Fruit fly (Drosophila melanogaster) whole organism, prepupa: ENCODE results near the gene CG12057.

Experiments used
- CG10669 ChIP-seq: fragments of 200-800 bp; sonication (Bioruptor generic); optimal IDR thresholded peaks from 3 replicates; lab custom pipeline; 2018; ENCODE audit warnings: missing biosample characterization, mild to moderate bottlenecking, missing genetic modification characterization, moderate library complexity
- CG11762 ChIP-seq: fragments of 200-800 bp; sonication (Bioruptor generic); optimal IDR thresholded peaks from 3 replicates; lab custom pipeline; 2016; ENCODE audit warnings: missing biosample characterization, missing genetic modification characterization; ENCODE audit not compliant: insufficient read depth
- CG3919 ChIP-seq: fragments of 200-800 bp; sonication (Bioruptor generic); optimal IDR thresholded peaks from 3 replicates; lab custom pipeline; 2016; ENCODE audit warnings: missing biosample characterization, missing genetic modification characterization
- CG4318 ChIP-seq: fragments of 200-800 bp; sonication (Bioruptor generic); optimal IDR thresholded peaks from 3 replicates; lab custom pipeline; 2017; ENCODE audit warnings: missing biosample characterization, mild to moderate bottlenecking, missing genetic modification characterization
- CG7368 ChIP-seq: fragments of 200-800 bp; sonication (Bioruptor generic); optimal IDR thresholded peaks from 3 replicates; lab custom pipeline; 2016; ENCODE audit warnings: missing biosample characterization, missing genetic modification characterization
- Gug ChIP-seq: fragments of 200-800 bp; sonication (Bioruptor generic); IDR thresholded peaks from 2 replicates; pipeline ENCODE4 v1.3.6; 2022; ENCODE audit warnings: missing biosample characterization, missing genetic modification characterization
- OdsH ChIP-seq: fragments of 200-800 bp; sonication (Bioruptor generic); optimal IDR thresholded peaks from 3 replicates; lab custom pipeline; 2016; ENCODE audit warnings: missing biosample characterization, missing genetic modification characterization
- achi ChIP-seq: fragments of 200-800 bp; sonication (Bioruptor generic); optimal IDR thresholded peaks from 3 replicates; lab custom pipeline; 2016; ENCODE audit warnings: missing biosample characterization, missing genetic modification characterization
- eg ChIP-seq: fragments of 200-800 bp; sonication (Bioruptor generic); IDR thresholded peaks from 3 replicates; pipeline ENCODE4 v1.3.6; 2022; ENCODE audit warnings: missing biosample characterization, missing genetic modification characterization
- esn ChIP-seq: fragments of 200-800 bp; sonication (Bioruptor generic); optimal IDR thresholded peaks from 2 replicates; lab custom pipeline; 2016; ENCODE audit warnings: missing biosample characterization, mild to moderate bottlenecking, missing genetic modification characterization, moderate library complexity
- fd59A ChIP-seq: fragments of 200-800 bp; sonication (Bioruptor generic); optimal IDR thresholded peaks from 2 replicates; lab custom pipeline; 2017; ENCODE audit warnings: missing biosample characterization, mild to moderate bottlenecking, missing genetic modification characterization, missing genetic modification reagents
- fd85E ChIP-seq: fragments of 200-800 bp; sonication (Bioruptor generic); optimal IDR thresholded peaks from 3 replicates; lab custom pipeline; 2016; ENCODE audit warnings: missing biosample characterization, missing genetic modification characterization
- net ChIP-seq: fragments of 200-800 bp; sonication (Bioruptor generic); optimal IDR thresholded peaks from 3 replicates; lab custom pipeline; 2016; ENCODE audit warnings: missing biosample characterization, missing genetic modification characterization
- vri ChIP-seq: fragments of 200-800 bp; sonication (Bioruptor generic); optimal IDR thresholded peaks from 3 replicates; lab custom pipeline; 2016; ENCODE audit warnings: missing biosample characterization, mild to moderate bottlenecking, missing genetic modification characterization

- no peak for TF ChIP-seq CG7368
- TF ChIP-seq vri (GFP tag; lab: Kevin White, UChicago) = no peak
- no peak for TF ChIP-seq fd59A
- TF ChIP-seq CG10669 (GFP tag; lab: Kevin White, UChicago) = no peak
- no peak for TF ChIP-seq eg
- no peak for TF ChIP-seq CG4318
- TF ChIP-seq OdsH (GFP tag; lab: Kevin White, UChicago) = no peak
- no peak for TF ChIP-seq CG3919 (GFP tag; lab: Kevin White, UChicago)
- TF ChIP-seq net (GFP tag; lab: Kevin White, UChicago) = no peak
- no peak for TF ChIP-seq fd85E
- no peak for TF ChIP-seq esn (GFP tag; lab: Kevin White, UChicago)
- TF ChIP-seq achi (GFP tag; lab: Kevin White, UChicago) = no peak
- no peak for TF ChIP-seq CG11762 (GFP tag; lab: Kevin White, UChicago)
- no peak for TF ChIP-seq Gug (GFP tag; lab: Robert Waterston, UW)
These were observed at the start of gene CG12057 for dm6 chrX:9191357-9191756.
